Worm (Caenorhabditis elegans): ENCODE data around the gene R10D12.10.

ce11 chrV:13960916-13961315 lies 2.8 kb upstream of the R10D12.10 start, which contains the start of gene srh-24:
- TF ChIP-seq klf-2 (GFP tag; conservative IDR thresholded peaks at IDR 0.05) (no peak), flt-1 (GFP tag; IDR thresholded peaks at IDR 0.05) (no peak), T22C8.4 (GFP tag; IDR thresholded peaks at IDR 0.05) (no peak), ztf-23 (GFP tag; IDR thresholded peaks at IDR 0.05) (no peak)

All from whole organism, midembryonic.